Worm (Caenorhabditis elegans) whole organism, young adult: ENCODE measurements around the gene C05D11.13.

ENCODE experiments used
- B0019.2 ChIP-seq: fragments of 200-800 bp; sonication (Bioruptor generic); conservative IDR thresholded peaks from 2 replicates; pipeline ENCODE4 v1.3.6; 2022; ENCODE audit warnings: missing genetic modification reagents, missing genetic modification characterization, missing compliant biosample characterization
- D2030.7 ChIP-seq: fragments of 200-800 bp; sonication (Bioruptor generic); IDR thresholded peaks from 2 replicates; pipeline ENCODE4 v1.3.6; 2022; ENCODE audit warnings: missing genetic modification reagents, missing genetic modification characterization, missing compliant biosample characterization
- F23B12.7 ChIP-seq: sonication (generic microtip); optimal IDR thresholded peaks from 2 replicates; lab custom pipeline; 2017; ENCODE audit warnings: missing genetic modification characterization, mild to moderate bottlenecking, missing compliant biosample characterization, antibody characterized with exemption, moderate library complexity; ENCODE audit not compliant: insufficient read depth
- F33H1.4 ChIP-seq: fragments of 200-800 bp; sonication (Bioruptor generic); IDR thresholded peaks from 2 replicates; pipeline ENCODE4 v1.3.6; 2022; ENCODE audit warnings: missing genetic modification reagents, missing genetic modification characterization, missing compliant biosample characterization
- F52B5.7 ChIP-seq: sonication (generic microtip); optimal IDR thresholded peaks from 2 replicates; lab custom pipeline; 2016; ENCODE audit warnings: mild to moderate bottlenecking, missing genetic modification characterization, missing compliant biosample characterization
- Y79H2A.3 ChIP-seq: fragments of 200-800 bp; sonication (Bioruptor generic); conservative IDR thresholded peaks from 2 replicates; pipeline ENCODE4 v1.3.6; 2022; ENCODE audit warnings: missing genetic modification reagents, missing genetic modification characterization, missing compliant biosample characterization
- Y95B8A.8 ChIP-seq: fragments of 200-800 bp; sonication (Bioruptor generic); IDR thresholded peaks from 2 replicates; pipeline ENCODE4 v1.3.6; 2022; ENCODE audit warnings: missing genetic modification reagents, missing genetic modification characterization, missing compliant biosample characterization
- ZK185.1 ChIP-seq: sonication (generic microtip); optimal IDR thresholded peaks from 2 replicates; lab custom pipeline; 2016; ENCODE audit warnings: mild to moderate bottlenecking, missing genetic modification characterization, missing compliant biosample characterization; ENCODE audit not compliant: poor library complexity, severe bottlenecking
- ama-1 ChIP-seq, 3 experiments: fragments of 150-350 bp in 1 of 3; sonication (generic microtip) in 2 of 3; optimal IDR thresholded peaks; 2 replicates each; lab custom pipeline; 2014 to 2018; ENCODE audit warnings: missing biosample characterization in 2 of 3, missing genetic modification characterization in 2 of 3, missing genetic modification reagents in 2 of 3
- attf-5 ChIP-seq: fragments of 200-800 bp; sonication (Bioruptor generic); optimal IDR thresholded peaks from 2 replicates; lab custom pipeline; 2018; ENCODE audit warnings: mild to moderate bottlenecking, missing genetic modification characterization, missing compliant biosample characterization
- cebp-1 ChIP-seq, 2 experiments: fragments of 200-800 bp in 1 of 2; sonication (Bioruptor generic) in 1 of 2; sonication (generic microtip) in 1 of 2; IDR thresholded peaks in 1 of 2; optimal IDR thresholded peaks in 1 of 2; 2 replicates each; pipeline versions ENCODE4 v1.3.6 to Lab custom; 2017 to 2022; ENCODE audit warnings: missing compliant biosample characterization in 2 of 2, missing genetic modification characterization in 2 of 2, mild to moderate bottlenecking in 1 of 2, missing genetic modification reagents in 1 of 2, moderate library complexity in 1 of 2
- ceh-27 ChIP-seq: fragments of 200-800 bp; sonication (Bioruptor generic); optimal IDR thresholded peaks from 2 replicates; lab custom pipeline; 2018; ENCODE audit warnings: mild to moderate bottlenecking, missing genetic modification characterization, moderate library complexity, missing compliant biosample characterization
- ceh-79 ChIP-seq: sonication (generic microtip); optimal IDR thresholded peaks from 2 replicates; lab custom pipeline; 2017; ENCODE audit warnings: mild to moderate bottlenecking, missing genetic modification characterization, missing compliant biosample characterization
- dox-1 ChIP-seq: fragments of 200-800 bp; sonication (Bioruptor generic); IDR thresholded peaks from 2 replicates; pipeline ENCODE4 v1.3.6; 2022; ENCODE audit warnings: missing genetic modification reagents, missing genetic modification characterization, missing compliant biosample characterization
- dpl-1 ChIP-seq: fragments of 150-350 bp; optimal IDR thresholded peaks from 2 replicates; lab custom pipeline; 2014; ENCODE audit warnings: missing biosample characterization, missing genetic modification reagents, missing genetic modification characterization
- efl-1 ChIP-seq: fragments of 150-350 bp; optimal IDR thresholded peaks from 2 replicates; lab custom pipeline; 2014; ENCODE audit warnings: missing biosample characterization, missing genetic modification reagents, missing genetic modification characterization
- hmg-1.2 ChIP-seq: fragments of 200-800 bp; sonication (Bioruptor generic); IDR thresholded peaks from 2 replicates; pipeline ENCODE4 v1.3.6; 2022; ENCODE audit warnings: missing genetic modification reagents, missing genetic modification characterization, missing compliant biosample characterization
- hmg-20 ChIP-seq: fragments of 200-800 bp; sonication (Bioruptor generic); IDR thresholded peaks from 2 replicates; pipeline ENCODE4 v1.3.6; 2022; ENCODE audit warnings: missing genetic modification reagents, missing genetic modification characterization, missing compliant biosample characterization
- hsf-1 ChIP-seq: fragments of 200-800 bp; sonication (Bioruptor generic); IDR thresholded peaks from 2 replicates; pipeline ENCODE4 v1.3.6; 2022; ENCODE audit warnings: missing genetic modification reagents, missing genetic modification characterization, missing compliant biosample characterization
- lag-1 ChIP-seq: fragments of 200-800 bp; sonication (Bioruptor generic); IDR thresholded peaks from 2 replicates; pipeline ENCODE4 v1.3.6; 2022; ENCODE audit warnings: missing genetic modification reagents, missing genetic modification characterization, missing compliant biosample characterization
- let-607 ChIP-seq, 2 experiments: fragments of 200-800 bp in 1 of 2; sonication (Bioruptor generic) in 1 of 2; sonication (generic microtip) in 1 of 2; optimal IDR thresholded peaks; 2 replicates each; lab custom pipeline; 2016 to 2018; ENCODE audit warnings: mild to moderate bottlenecking in 2 of 2, missing compliant biosample characterization in 2 of 2, missing genetic modification characterization in 2 of 2, moderate library complexity in 2 of 2, missing genotype in 1 of 2
- lin-35 ChIP-seq, 3 experiments: fragments of 150-350 bp in 2 of 3; sonication (generic microtip) in 1 of 3; optimal IDR thresholded peaks; 2 replicates each; lab custom pipeline; 2014 to 2018; ENCODE audit warnings: missing biosample characterization in 3 of 3, missing genetic modification characterization in 3 of 3, missing genetic modification reagents in 3 of 3
- lin-40 ChIP-seq: sonication (generic microtip); optimal IDR thresholded peaks from 2 replicates; lab custom pipeline; 2016; ENCODE audit warnings: missing genetic modification characterization, mild to moderate bottlenecking, missing compliant biosample characterization, missing genotype, missing genetic modification reagents
- lin-54 ChIP-seq: fragments of 200-800 bp; sonication (Bioruptor generic); optimal IDR thresholded peaks from 2 replicates; lab custom pipeline; 2018; ENCODE audit warnings: mild to moderate bottlenecking, missing genetic modification characterization, missing compliant biosample characterization
- lsl-1 ChIP-seq: fragments of 200-800 bp; sonication (Bioruptor generic); optimal IDR thresholded peaks from 2 replicates; lab custom pipeline; 2018; ENCODE audit warnings: mild to moderate bottlenecking, missing genetic modification characterization, moderate library complexity, missing compliant biosample characterization
- lsy-27 ChIP-seq: sonication (generic microtip); optimal IDR thresholded peaks from 2 replicates; lab custom pipeline; 2017; ENCODE audit warnings: missing genetic modification characterization, mild to moderate bottlenecking, missing compliant biosample characterization, antibody characterized with exemption, missing genotype, borderline replicate concordance; ENCODE audit not compliant: insufficient read depth
- madf-6 ChIP-seq: fragments of 200-800 bp; sonication (Bioruptor generic); IDR thresholded peaks from 2 replicates; pipeline ENCODE4 v1.3.6; 2022; ENCODE audit warnings: missing genetic modification reagents, missing genetic modification characterization, missing compliant biosample characterization
- mcd-1 ChIP-seq: fragments of 200-800 bp; sonication (Bioruptor generic); IDR thresholded peaks from 2 replicates; pipeline ENCODE4 v1.3.6; 2022; ENCODE audit warnings: missing genetic modification reagents, missing genetic modification characterization, missing compliant biosample characterization
- pbrm-1 ChIP-seq: fragments of 200-800 bp; sonication (Bioruptor generic); IDR thresholded peaks from 2 replicates; pipeline ENCODE4 v1.3.6; 2022; ENCODE audit warnings: missing genetic modification reagents, missing genetic modification characterization, missing compliant biosample characterization
- repo-1 ChIP-seq: sonication (generic microtip); optimal IDR thresholded peaks from 2 replicates; lab custom pipeline; 2017; ENCODE audit warnings: mild to moderate bottlenecking, missing genetic modification characterization, missing compliant biosample characterization
- snpc-1.1 ChIP-seq: sonication (generic microtip); optimal IDR thresholded peaks from 2 replicates; lab custom pipeline; 2017; ENCODE audit warnings: missing genetic modification characterization, mild to moderate bottlenecking, missing compliant biosample characterization, antibody characterized with exemption, moderate library complexity, missing genotype, missing genetic modification reagents; ENCODE audit not compliant: insufficient read depth
- snpc-1.3 ChIP-seq: sonication (generic microtip); optimal IDR thresholded peaks from 2 replicates; lab custom pipeline; 2017; ENCODE audit warnings: missing genetic modification characterization, mild to moderate bottlenecking, missing compliant biosample characterization, antibody characterized with exemption, moderate library complexity, missing genotype, missing genetic modification reagents; ENCODE audit not compliant: insufficient read depth
- snpc-3.4 ChIP-seq: sonication (generic microtip); optimal IDR thresholded peaks from 2 replicates; lab custom pipeline; 2017; ENCODE audit warnings: missing genetic modification characterization, mild to moderate bottlenecking, missing compliant biosample characterization, antibody characterized with exemption, moderate library complexity, missing genotype, missing genetic modification reagents
- snpc-4 ChIP-seq, 5 experiments: fragments of 150-350 bp in 1 of 5; sonication (generic microtip) in 4 of 5; optimal IDR thresholded peaks; 2 replicates each; lab custom pipeline; 2014 to 2018; ENCODE audit warnings: missing genetic modification characterization in 5 of 5, missing biosample characterization in 3 of 5, antibody characterized with exemption in 2 of 5, mild to moderate bottlenecking in 2 of 5, missing compliant biosample characterization in 2 of 5, missing genotype in 2 of 5, moderate library complexity in 2 of 5, missing genetic modification reagents in 1 of 5
- tbp1 ChIP-seq: fragments of 200-800 bp; sonication (Bioruptor generic); optimal IDR thresholded peaks from 2 replicates; lab custom pipeline; 2018; ENCODE audit warnings: mild to moderate bottlenecking, missing genetic modification characterization, missing compliant biosample characterization
- xnd-1 ChIP-seq: sonication (generic microtip); optimal IDR thresholded peaks from 2 replicates; lab custom pipeline; 2016; ENCODE audit warnings: missing genotype, missing genetic modification reagents, missing genetic modification characterization, missing compliant biosample characterization
- ztf-18 ChIP-seq: sonication (generic microtip); optimal IDR thresholded peaks from 2 replicates; lab custom pipeline; 2016; ENCODE audit warnings: missing genotype, mild to moderate bottlenecking, missing genetic modification characterization, missing compliant biosample characterization
- ztf-28 ChIP-seq: fragments of 200-800 bp; sonication (Bioruptor generic); IDR thresholded peaks from 2 replicates; pipeline ENCODE4 v1.3.6; 2022; ENCODE audit warnings: missing genetic modification reagents, missing genetic modification characterization, missing compliant biosample characterization

Gene C05D11.13

ce11 chrIII:6431766-6432228 lies 12.6 kb downstream of the C05D11.13 start, which contains the start of the genes mrps-17 and txdc-9:
Gene mrps-17, minus strand, starts transcription at chrIII:6431798.
Gene txdc-9, plus strand, starts transcription at chrIII:6432178.
- TF ChIP-seq ceh-27 (peak; percentile 55), repo-1 (tag; lab: Kevin White, UChicago) (no peak), snpc-3.4 (peak; percentile 20), cebp-1 (GFP tag; IDR thresholded peaks at IDR 0.05; lab: Robert Waterston, UW) (no peak), cebp-1 (tag; optimal IDR thresholded peaks at IDR 0.05; lab: Kevin White, UChicago) (peak; percentile 48), lsl-1 (peak; percentile 48), hmg-20 (GFP tag; lab: Robert Waterston, UW) (no peak), B0019.2 (GFP tag; lab: Robert Waterston, UW) (0 out of 2 replicates have a peak, but pooled peaks have one; percentile 39), lsy-27 (tag; lab: Kevin White, UChicago) (no peak), madf-6 (GFP tag; lab: Robert Waterston, UW) (peak; percentile 16; the same call in 1 of the 2 replicates), pbrm-1 (GFP tag; lab: Robert Waterston, UW) (no peak), dox-1 (GFP tag; lab: Robert Waterston, UW) (peak; percentile 40; the same call in 1 of the 2 replicates), ZK185.1 (tag; lab: Kevin White, UChicago) (peak; percentile 5), mcd-1 (GFP tag; lab: Robert Waterston, UW) (peak; percentile 82), xnd-1 (tag; lab: Kevin White, UChicago) (no peak), ceh-79 (tag; lab: Kevin White, UChicago) (no peak), hmg-1.2 (GFP tag; lab: Robert Waterston, UW) (peak; percentile 47; the same call in 1 of the 2 replicates), snpc-1.1 (tag; lab: Kevin White, UChicago) (peak; percentile 27), F23B12.7 (tag; lab: Kevin White, UChicago) (peak; percentile 85), hsf-1 (0 out of 2 replicates have a peak, but pooled peaks have one; percentile 27), lin-35 (GFP tag; optimal IDR thresholded peaks at IDR 0.05; lab: Kevin White, UChicago) (peak in 1 of 3 experiments; percentile 67), F33H1.4 (peak; percentile 41; the same call in 1 of the 2 replicates), let-607 (tag; optimal IDR thresholded peaks at IDR 0.05; lab: Kevin White, UChicago) (peak in 1 of 2 experiments; percentile 35), Y95B8A.8 (no peak), D2030.7 (GFP tag; lab: Robert Waterston, UW) (0 out of 2 replicates have a peak, but pooled peaks have one; percentile 19), tbp1 (peak; percentile 53), attf-5 (GFP tag; lab: Kevin White, UChicago) (peak; percentile 71), efl-1 (peak; percentile 47), F52B5.7 (tag; lab: Kevin White, UChicago) (no peak), lin-54 (GFP tag; lab: Kevin White, UChicago) (peak; percentile 42), ztf-28 (no peak), snpc-4 (GFP tag; optimal IDR thresholded peaks at IDR 0.05; lab: Kevin White, UChicago) (no peak), snpc-4 (tag; optimal IDR thresholded peaks at IDR 0.05; lab: Kevin White, UChicago) (peak in 1 of 4 experiments; percentile 35), lag-1 (GFP tag; lab: Robert Waterston, UW) (no peak), lin-40 (tag; lab: Kevin White, UChicago) (peak; percentile 33), dpl-1 (GFP tag; lab: Kevin White, UChicago) (peak; percentile 36), ztf-18 (peak; percentile 55), Y79H2A.3 (GFP tag; lab: Robert Waterston, UW) (no peak), snpc-1.3 (tag; lab: Kevin White, UChicago) (peak; percentile 70), ama-1 (optimal IDR thresholded peaks at IDR 0.05; lab: Kevin White, UChicago) (no peak), ama-1 (GFP tag; optimal IDR thresholded peaks at IDR 0.05; lab: Kevin White, UChicago) (peak in 1 of 2 experiments; percentile 13)
- TF ChIP-seq, all 124 proteins: peak for 27
